Worm (Caenorhabditis elegans) whole organism, L1 larva: ENCODE results near the gene cdk-11.2.

ENCODE experiments used
- blmp-1 ChIP-seq: fragments of 150-350 bp; optimal IDR thresholded peaks from 2 replicates; lab custom pipeline; 2014; ENCODE audit warnings: missing biosample characterization, missing genetic modification characterization
- fkh-10 ChIP-seq: sonication (generic microtip); optimal IDR thresholded peaks from 2 replicates; lab custom pipeline; 2017; ENCODE audit warnings: missing biosample characterization, missing genetic modification reagents, missing genetic modification characterization
- lin-15B ChIP-seq: fragments of 150-350 bp; sonication (generic microtip); optimal IDR thresholded peaks from 3 replicates; lab custom pipeline; 2014; ENCODE audit warnings: missing biosample characterization, missing genetic modification characterization
- pag-3 ChIP-seq: sonication (generic microtip); optimal IDR thresholded peaks from 2 replicates; lab custom pipeline; 2017; ENCODE audit warnings: missing genetic modification characterization, mild to moderate bottlenecking, missing compliant biosample characterization, antibody characterized with exemption, borderline replicate concordance; ENCODE audit not compliant: insufficient read depth
- pax-3 ChIP-seq: fragments of 200-800 bp; sonication (Bioruptor generic); optimal IDR thresholded peaks from 2 replicates; lab custom pipeline; 2018; ENCODE audit warnings: mild to moderate bottlenecking, missing genetic modification characterization, moderate library complexity, missing compliant biosample characterization
- pqm-1 ChIP-seq: sonication (generic microtip); optimal IDR thresholded peaks from 3 replicates; lab custom pipeline; 2017; ENCODE audit warnings: missing biosample characterization, missing genetic modification characterization
- vab-15 ChIP-seq: sonication (generic microtip); optimal IDR thresholded peaks from 2 replicates; lab custom pipeline; 2017; ENCODE audit warnings: missing genotype, mild to moderate bottlenecking, missing genetic modification characterization, missing compliant biosample characterization

DNA sequence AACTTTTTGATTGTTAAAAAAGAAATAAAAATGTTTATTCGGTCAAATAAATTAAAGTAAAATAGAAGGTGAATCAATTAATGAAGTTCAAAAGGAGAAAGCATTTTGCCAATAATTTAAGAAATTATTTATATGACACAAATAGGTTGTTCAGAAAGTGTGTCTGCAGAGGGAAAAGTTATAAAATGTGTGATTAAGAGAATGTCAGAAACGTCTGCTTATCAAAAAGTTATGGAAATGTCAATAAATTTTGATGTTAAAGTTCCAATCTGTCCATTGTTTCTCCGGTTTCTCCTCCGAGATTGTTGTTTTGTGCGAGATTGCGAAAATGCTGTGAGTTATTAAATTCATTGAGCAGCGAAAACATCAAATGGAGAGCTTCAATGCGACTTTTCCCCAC, 39.9 kb downstream of the cdk-11.2 start, which contains the start of gene rme-4:
- no peak for TF ChIP-seq blmp-1 (tag; lab: Kevin White, UChicago)
- TF ChIP-seq vab-15 (tag; lab: Kevin White, UChicago) = no peak
- TF ChIP-seq pqm-1 (tag; lab: Kevin White, UChicago) = no peak
- TF ChIP-seq fkh-10 (GFP tag; lab: Kevin White, UChicago) = no peak
- no peak for TF ChIP-seq pag-3
- TF ChIP-seq pax-3 (tag; lab: Kevin White, UChicago) = no peak
- TF ChIP-seq lin-15B (tag; lab: Kevin White, UChicago) = no peak
